Worm (Caenorhabditis elegans): ENCODE data around the gene cox-5A.

The cox-5A gene

DNA sequence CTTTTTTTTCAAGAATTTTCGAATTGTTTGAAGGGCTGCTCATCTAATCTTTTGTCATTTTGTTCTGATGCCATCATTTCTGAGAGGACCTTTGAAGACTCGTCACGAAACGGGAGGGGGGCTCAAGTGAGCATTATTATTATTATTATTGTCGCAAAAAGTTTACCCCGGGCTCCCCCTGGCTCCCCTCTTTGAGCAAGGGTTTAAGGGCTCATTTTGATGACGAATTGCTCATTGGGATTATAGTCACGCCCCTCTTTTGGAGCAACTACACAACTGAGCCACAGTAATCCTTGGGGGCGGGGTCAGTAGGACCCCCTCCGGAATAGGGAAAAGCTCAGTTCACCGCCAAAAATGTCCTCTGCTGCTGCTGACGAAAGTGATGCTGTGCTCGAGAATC, 37.0 kb downstream of the cox-5A start, which contains the start of gene unc-25:
Gene unc-25 (plus strand): TSS at position 345 of the 400 bp plus-strand sequence.
- TF ChIP-seq sptf-2 (GFP tag; optimal IDR thresholded peaks at IDR 0.05) (no peak), chd-7 (tag; optimal IDR thresholded peaks at IDR 0.05) (peak; percentile 17), zim-3 (tag; optimal IDR thresholded peaks at IDR 0.05) (peak; percentile 43), zfh-2 (GFP tag; conservative IDR thresholded peaks at IDR 0.05) (0 out of 2 replicates have a peak, but pooled peaks have one; percentile 16), attf-6 (GFP tag; IDR thresholded peaks at IDR 0.05) (0 out of 2 replicates have a peak, but pooled peaks have one; percentile 49), attf-5 (GFP tag; optimal IDR thresholded peaks at IDR 0.05) (no peak), F52B5.7 (tag; optimal IDR thresholded peaks at IDR 0.05) (peak; percentile 48), ceh-27 (GFP tag; optimal IDR thresholded peaks at IDR 0.05) (peak; percentile 70)

DNA sequence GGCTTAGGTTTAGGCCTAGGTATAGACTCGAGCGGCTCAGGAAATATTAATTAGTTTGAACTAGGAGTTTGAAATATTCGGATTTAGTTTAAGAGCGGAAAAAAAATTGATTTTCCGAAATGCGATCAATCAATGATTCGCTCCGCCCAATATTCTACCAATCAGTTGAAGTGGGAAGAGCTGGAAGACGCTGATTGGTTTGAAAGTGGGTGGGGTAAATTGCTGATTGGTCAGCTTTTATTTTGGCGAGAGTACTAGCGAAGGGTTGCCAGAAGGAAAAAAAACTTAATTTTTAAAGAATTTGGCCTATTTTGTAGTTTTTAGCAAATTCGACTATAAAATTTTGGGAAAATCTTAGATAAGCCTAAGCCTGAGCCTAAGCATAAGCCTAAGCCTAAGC, 38.8 kb downstream of the cox-5A start:
- TF ChIP-seq nfyb-1 (GFP tag; IDR thresholded peaks at IDR 0.05) (0 out of 2 replicates have a peak, but pooled peaks have one; percentile 66), ztf-3 (GFP tag; optimal IDR thresholded peaks at IDR 0.05) (no peak)

- no peak for TF ChIP-seq D2030.7 (GFP tag; IDR thresholded peaks at IDR 0.05)
- no peak for TF ChIP-seq egl-18 (GFP tag; IDR thresholded peaks at IDR 0.05)
- no peak for TF ChIP-seq ceh-91 (GFP tag; IDR thresholded peaks at IDR 0.05)
- no peak for TF ChIP-seq ceh-40 (GFP tag; IDR thresholded peaks at IDR 0.05)
- no peak for TF ChIP-seq egl-44 (GFP tag; IDR thresholded peaks at IDR 0.05)
- no peak for TF ChIP-seq let-526 (GFP tag; IDR thresholded peaks at IDR 0.05)
- TF ChIP-seq bed-2 (GFP tag; IDR thresholded peaks at IDR 0.05): no peak
- no peak for TF ChIP-seq nfya-2 (GFP tag; IDR thresholded peaks at IDR 0.05)
- no peak for TF ChIP-seq F33H1.4 (GFP tag; IDR thresholded peaks at IDR 0.05)
- no peak for TF ChIP-seq Y95B8A.8 (GFP tag; IDR thresholded peaks at IDR 0.05)
- no peak for TF ChIP-seq Y67H2A.10 (GFP tag; conservative IDR thresholded peaks at IDR 0.05)
- no peak for TF ChIP-seq aptf-3 (GFP tag; IDR thresholded peaks at IDR 0.05)
- no peak for TF ChIP-seq lsl-1 (GFP tag; optimal IDR thresholded peaks at IDR 0.05)
- no peak for TF ChIP-seq fkh-3 (tag; optimal IDR thresholded peaks at IDR 0.05)
- no peak for TF ChIP-seq T07F8.4 (tag; optimal IDR thresholded peaks at IDR 0.05)
- no peak for TF ChIP-seq lin-26 (GFP tag; IDR thresholded peaks at IDR 0.05)
- TF ChIP-seq ceh-58 (GFP tag; IDR thresholded peaks at IDR 0.05): no peak
- no peak for TF ChIP-seq hlh-26 (GFP tag; conservative IDR thresholded peaks at IDR 0.05)
- TF ChIP-seq rpc-1 (optimal IDR thresholded peaks at IDR 0.05): no peak
- no peak for TF ChIP-seq rpc-1 (tag; optimal IDR thresholded peaks at IDR 0.05)
Observed at ce11 chrIII:12945072-12945471, 39.8 kb downstream of the cox-5A start.

DNA sequence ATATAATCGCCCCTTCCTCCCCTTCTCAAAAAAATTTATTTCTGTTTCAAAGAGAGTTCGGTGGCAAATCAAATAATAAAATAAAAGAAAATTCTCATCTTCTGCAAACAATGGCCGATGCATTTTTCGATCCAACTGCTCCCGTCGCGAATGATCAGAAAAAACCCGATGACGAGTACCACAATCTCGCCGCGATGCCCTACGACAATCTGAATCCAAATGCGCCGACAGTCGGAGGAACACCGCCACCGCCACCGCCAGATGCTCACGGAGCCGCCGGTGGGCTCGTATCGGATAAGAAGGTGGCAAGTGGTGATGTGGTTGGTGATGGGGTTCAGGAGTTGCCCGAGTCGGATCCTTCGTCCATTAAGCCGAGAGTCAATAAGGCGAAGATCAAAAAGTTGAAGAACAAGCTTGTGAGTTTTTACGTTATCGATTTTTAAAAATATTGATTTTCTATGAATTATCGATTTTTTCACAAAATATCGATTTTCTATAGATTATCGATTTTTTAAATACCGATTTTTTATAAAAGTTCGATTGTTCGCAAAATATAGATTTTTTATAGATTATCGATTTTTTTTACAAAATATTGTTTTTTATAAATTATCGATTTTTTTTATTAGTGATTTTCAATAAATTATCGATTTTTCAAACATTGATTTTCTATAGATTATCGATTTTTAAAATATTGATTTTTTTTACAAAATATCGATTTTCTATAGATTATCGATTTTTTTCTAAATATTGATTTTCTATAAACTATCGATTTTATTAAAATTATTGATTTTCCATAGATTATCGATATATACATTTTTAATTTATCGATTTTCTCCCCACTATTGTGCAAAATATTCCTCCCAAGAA, 46.3 kb downstream of the cox-5A start, which contains the start of gene Y39E4A.1:
Gene Y39E4A.1 (plus strand): TSS at position 51 of the 867 bp plus-strand sequence.
- no peak for TF ChIP-seq sdz-38 (tag; optimal IDR thresholded peaks at IDR 0.05)
- TF ChIP-seq ztf-28 (GFP tag; IDR thresholded peaks at IDR 0.05): no peak
- peak; percentile 49; the same call in 1 of the 2 replicates for TF ChIP-seq egrh-3 (GFP tag; IDR thresholded peaks at IDR 0.05)
- 0 out of 2 replicates have a peak, but pooled peaks have one; percentile 30 for TF ChIP-seq cebp-2 (GFP tag; IDR thresholded peaks at IDR 0.05)
- no peak for TF ChIP-seq unc-62 (GFP tag; optimal IDR thresholded peaks at IDR 0.05)
- TF ChIP-seq zfh-2 (GFP tag; conservative IDR thresholded peaks at IDR 0.05): peak; percentile 83
- TF ChIP-seq nhr-120 (GFP tag; IDR thresholded peaks at IDR 0.05): no peak
- TF ChIP-seq F37B4.10 (GFP tag; IDR thresholded peaks at IDR 0.05): 0 out of 2 replicates have a peak, but pooled peaks have one; percentile 37
- no peak for TF ChIP-seq madf-8 (GFP tag; conservative IDR thresholded peaks at IDR 0.05)
- TF ChIP-seq gei-17 (GFP tag; optimal IDR thresholded peaks at IDR 0.05): no peak
- no peak for TF ChIP-seq ztf-22 (GFP tag; optimal IDR thresholded peaks at IDR 0.05)
